Worm (Caenorhabditis elegans) whole organism, L1 larva: Measurements from ENCODE around the gene str-93.
A peak's percentile ranks its signal among the peaks of the same experiment; 100 is the strongest.

Experiments
- C04F5.9 ChIP-seq: sonication (generic microtip); optimal IDR thresholded peaks from 2 replicates; lab custom pipeline; 2016; ENCODE audit warnings: missing genetic modification characterization, missing compliant biosample characterization
- C16A3.4 ChIP-seq: fragments of 150-350 bp; optimal IDR thresholded peaks from 2 replicates; lab custom pipeline; 2014; ENCODE audit warnings: missing biosample characterization, missing genetic modification characterization
- Y116A8C.19 ChIP-seq: sonication (generic microtip); optimal IDR thresholded peaks from 2 replicates; lab custom pipeline; 2016; ENCODE audit warnings: missing compliant biosample characterization, missing genetic modification characterization, borderline replicate concordance
- aha-1 ChIP-seq: fragments of 150-350 bp; optimal IDR thresholded peaks from 2 replicates; lab custom pipeline; 2014; ENCODE audit warnings: missing biosample characterization, missing genetic modification characterization
- alr-1 ChIP-seq: fragments of 200-800 bp; sonication (Bioruptor generic); optimal IDR thresholded peaks from 2 replicates; lab custom pipeline; 2018; ENCODE audit warnings: borderline replicate concordance, mild to moderate bottlenecking, missing genetic modification characterization, missing compliant biosample characterization
- aly-2 ChIP-seq: fragments of 150-350 bp; optimal IDR thresholded peaks from 2 replicates; lab custom pipeline; 2014; ENCODE audit warnings: missing biosample characterization, missing genetic modification characterization
- ceh-82 ChIP-seq, 3 experiments: fragments of 150-350 bp in 1 of 3; sonication (generic microtip) in 2 of 3; optimal IDR thresholded peaks; 2 replicates each; lab custom pipeline; 2014 to 2017; ENCODE audit warnings: missing biosample characterization in 3 of 3, missing genetic modification characterization in 3 of 3
- dpl-1 ChIP-seq, 3 experiments: fragments of 150-350 bp in 2 of 3; sonication (generic microtip) in 1 of 3; optimal IDR thresholded peaks; 2 replicates each; lab custom pipeline; 2014 to 2017; ENCODE audit warnings: missing biosample characterization in 3 of 3, missing genetic modification characterization in 3 of 3, missing genetic modification reagents in 3 of 3
- efl-1 ChIP-seq, 4 experiments: fragments of 150-350 bp; optimal IDR thresholded peaks in 3 of 4; peaks in 1 of 4; 1 replicate in 1 of 4; 2 replicates in 3 of 4; lab custom pipeline; 2014; ENCODE audit warnings: missing biosample characterization in 2 of 4, missing genetic modification characterization in 2 of 4, missing genetic modification reagents in 2 of 4
- egl-13 ChIP-seq: sonication (generic microtip); optimal IDR thresholded peaks from 2 replicates; lab custom pipeline; 2016; ENCODE audit warnings: missing genotype, missing genetic modification reagents, missing genetic modification characterization, missing compliant biosample characterization
- egl-27 ChIP-seq, 2 experiments: fragments of 150-350 bp in 1 of 2; sonication (generic microtip); optimal IDR thresholded peaks; 3 replicates each; lab custom pipeline; 2017 to 2018; ENCODE audit warnings: missing biosample characterization in 2 of 2, missing genetic modification characterization in 2 of 2, missing genetic modification reagents in 2 of 2
- elt-2 ChIP-seq: sonication (generic microtip); optimal IDR thresholded peaks from 2 replicates; lab custom pipeline; 2016; ENCODE audit warnings: missing genetic modification characterization, mild to moderate bottlenecking, inconsistent platforms, missing compliant biosample characterization, missing genetic modification reagents
- ets-5 ChIP-seq: fragments of 200-800 bp; sonication (Bioruptor generic); IDR thresholded peaks from 2 replicates; pipeline ENCODE4 v1.3.6; 2022; ENCODE audit warnings: missing genetic modification characterization, missing compliant biosample characterization
- fos-1 ChIP-seq: fragments of 150-350 bp; optimal IDR thresholded peaks from 2 replicates; lab custom pipeline; 2014; ENCODE audit warnings: missing biosample characterization, missing genetic modification characterization
- grh-1 ChIP-seq: fragments of 200-800 bp; sonication (Bioruptor generic); IDR thresholded peaks from 2 replicates; pipeline ENCODE4 v1.3.6; 2022; ENCODE audit warnings: missing genetic modification reagents, missing genetic modification characterization, missing compliant biosample characterization
- hpl-2 ChIP-seq: fragments of 150-350 bp; optimal IDR thresholded peaks from 2 replicates; lab custom pipeline; 2014; ENCODE audit warnings: missing biosample characterization, missing genetic modification reagents, missing genetic modification characterization
- irx-1 ChIP-seq: sonication (generic microtip); optimal IDR thresholded peaks from 2 replicates; lab custom pipeline; 2016; ENCODE audit warnings: missing genetic modification characterization, missing compliant biosample characterization
- jun-1 ChIP-seq: fragments of 150-350 bp; optimal IDR thresholded peaks from 2 replicates; lab custom pipeline; 2014; ENCODE audit warnings: missing biosample characterization, missing genetic modification reagents, missing genetic modification characterization
- lin-13 ChIP-seq: fragments of 150-350 bp; optimal IDR thresholded peaks from 2 replicates; lab custom pipeline; 2014; ENCODE audit warnings: missing biosample characterization, missing genetic modification reagents, missing genetic modification characterization
- lin-35 ChIP-seq, 2 experiments: fragments of 150-350 bp; optimal IDR thresholded peaks; 2 replicates each; lab custom pipeline; 2014; ENCODE audit warnings: missing biosample characterization in 2 of 2, missing genetic modification characterization in 2 of 2, missing genetic modification reagents in 2 of 2
- lin-39 ChIP-seq: fragments of 150-350 bp; optimal IDR thresholded peaks from 2 replicates; lab custom pipeline; 2014; ENCODE audit warnings: missing biosample characterization, missing genetic modification reagents, missing genetic modification characterization
- lir-3 ChIP-seq: sonication (generic microtip); optimal IDR thresholded peaks from 2 replicates; lab custom pipeline; 2016; ENCODE audit warnings: mild to moderate bottlenecking, missing genetic modification characterization, moderate library complexity, missing compliant biosample characterization; ENCODE audit not compliant: poor library complexity
- lsy-2 ChIP-seq, 2 experiments: fragments of 150-350 bp; optimal IDR thresholded peaks; 2 replicates each; lab custom pipeline; 2014; ENCODE audit warnings: missing biosample characterization in 2 of 2, missing genetic modification characterization in 2 of 2
- nhr-19 ChIP-seq: fragments of 200-800 bp; sonication (Bioruptor generic); conservative IDR thresholded peaks from 2 replicates; pipeline ENCODE4 v1.3.6; 2022; ENCODE audit warnings: missing genetic modification characterization, missing compliant biosample characterization
- nhr-237 ChIP-seq: fragments of 150-350 bp; optimal IDR thresholded peaks from 2 replicates; lab custom pipeline; 2014; ENCODE audit warnings: missing biosample characterization, missing genetic modification characterization
- nhr-28 ChIP-seq: fragments of 150-350 bp; optimal IDR thresholded peaks from 2 replicates; lab custom pipeline; 2014; ENCODE audit warnings: missing biosample characterization, missing genetic modification characterization
- nhr-77 ChIP-seq: fragments of 150-350 bp; optimal IDR thresholded peaks from 2 replicates; lab custom pipeline; 2014; ENCODE audit warnings: missing biosample characterization, missing genetic modification characterization
- nhr-84 ChIP-seq: sonication (generic microtip); optimal IDR thresholded peaks from 2 replicates; lab custom pipeline; 2017; ENCODE audit warnings: missing biosample characterization, missing genetic modification characterization
- pag-3 ChIP-seq: sonication (generic microtip); optimal IDR thresholded peaks from 2 replicates; lab custom pipeline; 2017; ENCODE audit warnings: missing genetic modification characterization, mild to moderate bottlenecking, missing compliant biosample characterization, antibody characterized with exemption, borderline replicate concordance; ENCODE audit not compliant: insufficient read depth
- pqm-1 ChIP-seq: sonication (generic microtip); optimal IDR thresholded peaks from 3 replicates; lab custom pipeline; 2017; ENCODE audit warnings: missing biosample characterization, missing genetic modification characterization
- snpc-4 ChIP-seq: fragments of 150-350 bp; optimal IDR thresholded peaks from 2 replicates; lab custom pipeline; 2014; ENCODE audit warnings: missing biosample characterization, missing genetic modification characterization
- sptf-1 ChIP-seq: fragments of 150-350 bp; optimal IDR thresholded peaks from 2 replicates; lab custom pipeline; 2014; ENCODE audit warnings: missing biosample characterization, missing genetic modification characterization
- sup-37 ChIP-seq: fragments of 200-800 bp; sonication (Bioruptor generic); optimal IDR thresholded peaks from 2 replicates; lab custom pipeline; 2018; ENCODE audit warnings: mild to moderate bottlenecking, missing genetic modification characterization, missing compliant biosample characterization
- swsn-7 ChIP-seq: sonication (generic microtip); optimal IDR thresholded peaks from 2 replicates; lab custom pipeline; 2016; ENCODE audit warnings: missing genetic modification characterization, missing compliant biosample characterization
- xbp-1 ChIP-seq: sonication (generic microtip); optimal IDR thresholded peaks from 2 replicates; lab custom pipeline; 2016; ENCODE audit warnings: missing genetic modification characterization, missing compliant biosample characterization
- zag-1 ChIP-seq: fragments of 150-350 bp; optimal IDR thresholded peaks from 2 replicates; lab custom pipeline; 2014; ENCODE audit warnings: missing biosample characterization, missing genetic modification characterization
- ztf-4 ChIP-seq: fragments of 150-350 bp; optimal IDR thresholded peaks from 2 replicates; lab custom pipeline; 2014; ENCODE audit warnings: missing biosample characterization, missing genetic modification characterization

str-93 gene

DNA sequence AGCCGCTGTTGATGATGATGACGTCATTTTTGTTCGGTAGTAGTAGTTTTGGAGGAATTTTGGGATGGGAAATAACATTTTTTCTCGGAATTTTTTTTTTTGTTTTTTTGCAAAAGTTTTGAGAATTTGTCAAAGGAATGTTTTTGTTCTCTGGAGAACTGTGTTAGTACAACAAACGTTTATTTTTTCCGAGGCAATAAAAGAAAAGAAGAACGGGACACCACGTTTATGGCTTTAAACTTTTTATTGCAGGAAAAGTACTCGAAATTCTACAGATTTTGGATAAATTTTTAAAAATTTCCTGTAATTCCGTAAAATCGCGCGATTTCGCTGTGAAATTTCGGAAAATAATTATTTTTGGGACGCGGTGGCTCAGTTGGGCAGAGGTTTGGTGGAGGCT lies 17.7 kb upstream of the str-93 start, which contains the start of gene F59A1.13:
Gene F59A1.13, minus strand, starts transcription at position 101 of the 400 bp plus-strand sequence.
- no peak for TF ChIP-seq xbp-1 (tag; lab: Kevin White, UChicago)

DNA sequence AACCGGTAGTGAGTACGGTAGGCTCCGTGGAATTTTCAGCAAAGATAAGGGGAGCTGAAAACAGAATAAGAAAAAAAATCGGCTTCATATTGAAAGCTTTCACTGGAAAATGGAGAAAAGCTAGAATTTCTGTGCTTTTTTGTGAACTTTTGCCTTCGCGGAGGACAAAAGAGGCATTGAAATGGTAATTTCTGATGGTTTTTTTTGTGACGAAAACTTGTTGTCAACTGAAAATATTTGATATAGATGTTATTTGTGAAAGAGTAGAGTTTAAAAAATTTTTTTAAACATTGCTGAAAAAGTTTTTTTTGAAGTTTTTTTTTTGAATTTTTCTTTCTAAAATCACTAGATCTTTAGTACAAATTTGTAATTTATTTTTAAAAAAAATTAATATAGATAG lies 13.6 kb upstream of the str-93 start, which contains the start of gene F59A1.18:
Gene F59A1.18, minus strand, starts transcription at position 101 of the 400 bp plus-strand sequence.
- TF ChIP-seq C16A3.4 (tag; lab: Kevin White, UChicago) (no peak), C04F5.9 (no peak), nhr-77 (tag; lab: Kevin White, UChicago) (no peak), dpl-1 (GFP tag; optimal IDR thresholded peaks at IDR 0.05; lab: Kevin White, UChicago) (no peak), efl-1 (optimal IDR thresholded peaks at IDR 0.05; lab: Kevin White, UChicago) (no peak), efl-1 (GFP tag; optimal IDR thresholded peaks at IDR 0.05 in 1 of 2; lab: Kevin White, UChicago) (no peak), ets-5 (GFP tag; lab: Robert Waterston, UW) (no peak), pag-3 (tag; lab: Kevin White, UChicago) (no peak), lin-35 (GFP tag; optimal IDR thresholded peaks at IDR 0.05; lab: Kevin White, UChicago) (no peak), ceh-82 (tag; optimal IDR thresholded peaks at IDR 0.05; lab: Kevin White, UChicago) (no peak), lin-39 (tag; lab: Kevin White, UChicago) (no peak), egl-13 (no peak)
- TF ChIP-seq, all 84 proteins: peak for 0

DNA sequence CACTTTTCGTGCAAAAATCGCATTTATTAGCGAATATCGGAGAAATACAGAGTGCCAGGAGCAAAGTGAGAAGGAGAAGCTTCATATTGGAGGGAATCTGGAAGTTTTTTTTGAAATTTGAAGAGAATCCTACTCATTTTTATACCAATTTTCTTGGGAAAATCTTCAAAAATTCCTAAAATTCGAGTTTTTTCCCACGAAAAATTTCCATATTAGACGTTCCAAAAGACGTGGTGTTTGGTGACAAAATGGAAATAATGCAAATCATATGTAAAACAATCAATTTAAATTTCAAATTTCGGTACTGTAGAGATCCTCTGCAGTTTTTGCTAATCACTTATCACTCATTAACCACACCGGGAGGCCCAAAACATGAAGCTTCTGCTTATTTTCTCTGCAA lies 11.6 kb upstream of the str-93 start, which contains the start of the genes F59A1.16 and F59A1.6:
Gene F59A1.16, minus strand, starts transcription at position 101 of the 400 bp plus-strand sequence.
Gene F59A1.6, plus strand, starts transcription at position 285 of the 400 bp plus-strand sequence.
- no peak for TF ChIP-seq aly-2 (tag; lab: Kevin White, UChicago)
- no peak for TF ChIP-seq alr-1 (tag; lab: Kevin White, UChicago)
- no peak for TF ChIP-seq swsn-7 (tag; lab: Kevin White, UChicago)
- no peak for TF ChIP-seq nhr-19 (GFP tag; lab: Robert Waterston, UW)
- TF ChIP-seq fos-1 (tag; lab: Kevin White, UChicago) = no peak
- TF ChIP-seq sptf-1 = no peak
- no peak for TF ChIP-seq grh-1
- TF ChIP-seq snpc-4 (tag; lab: Kevin White, UChicago) = no peak
- no peak for TF ChIP-seq Y116A8C.19
- TF ChIP-seq irx-1 (tag; lab: Kevin White, UChicago) = no peak

DNA sequence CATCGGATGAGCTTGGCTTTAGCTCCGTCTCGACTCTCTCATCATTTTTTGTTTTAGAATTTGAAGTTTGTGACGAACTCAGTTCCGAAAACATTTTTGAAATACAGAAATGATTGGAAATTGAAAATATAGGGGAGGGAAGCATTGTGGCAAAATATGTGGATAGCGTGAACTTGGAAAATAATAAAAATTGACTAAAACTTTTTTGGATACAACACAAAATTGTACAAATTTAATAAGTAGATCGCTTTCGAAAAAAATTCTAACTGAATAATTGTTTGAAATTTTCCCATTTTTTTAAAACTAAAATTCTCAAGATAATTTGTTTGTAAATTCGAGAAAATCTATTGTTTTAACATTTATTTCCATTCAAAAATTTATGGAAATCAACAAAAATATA lies 10.5 kb upstream of the str-93 start, which contains the start of gene F59A1.15:
Gene F59A1.15, minus strand, starts transcription at position 101 of the 400 bp plus-strand sequence.
- TF ChIP-seq nhr-28 (tag; lab: Kevin White, UChicago) (no peak), xbp-1 (tag; lab: Kevin White, UChicago) (no peak), jun-1 (tag; lab: Kevin White, UChicago) (no peak), irx-1 (tag; lab: Kevin White, UChicago) (no peak), nhr-84 (tag; lab: Kevin White, UChicago) (no peak)

DNA sequence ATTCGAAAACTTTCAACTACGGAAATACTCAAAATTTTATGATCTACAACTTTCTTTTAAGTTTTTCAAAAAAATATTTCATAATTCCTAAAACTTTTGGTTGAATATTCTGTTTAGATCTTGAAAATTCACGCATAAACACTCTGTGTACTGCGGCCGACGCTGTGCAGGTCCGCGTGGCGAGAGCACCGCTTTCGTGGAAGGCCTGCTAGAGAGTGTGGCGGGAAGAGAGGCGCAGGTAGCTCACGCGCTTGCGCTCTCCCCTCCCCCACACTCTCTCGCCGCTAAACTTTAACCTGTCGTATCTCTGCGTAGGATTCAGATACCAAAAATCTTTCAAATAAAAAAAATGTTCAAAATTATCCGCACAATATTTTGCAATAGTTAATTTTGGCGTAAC lies 10.0 kb upstream of the str-93 start:
- TF ChIP-seq efl-1 (optimal IDR thresholded peaks at IDR 0.05; lab: Kevin White, UChicago) = no peak
- TF ChIP-seq efl-1 (GFP tag; optimal IDR thresholded peaks at IDR 0.05 in 1 of 2; lab: Kevin White, UChicago) = peak in 1 of 2 experiments; percentile 4
- no peak for TF ChIP-seq aha-1 (tag; lab: Kevin White, UChicago)

DNA sequence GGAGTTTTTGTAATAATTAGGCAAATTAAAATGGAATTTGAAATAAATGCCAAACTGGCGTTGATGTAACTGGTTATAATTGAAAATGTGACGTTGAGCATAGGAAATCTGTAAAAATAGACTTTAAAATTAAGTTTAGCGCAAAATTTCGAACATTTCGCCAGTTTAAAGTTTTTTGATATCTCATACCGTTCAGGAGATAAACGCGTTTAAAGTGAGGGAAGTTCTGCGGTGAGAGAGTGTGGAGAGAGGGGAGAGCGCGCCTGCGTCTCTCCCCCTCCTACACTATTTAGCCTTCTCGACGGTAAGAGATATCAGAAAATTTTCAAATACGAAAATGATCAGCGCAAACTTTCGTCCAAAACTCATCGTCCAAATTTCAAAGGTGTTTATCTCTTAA lies 3.3 kb upstream of the str-93 start, which contains the start of gene str-92:
Gene str-92, minus strand, starts transcription at position 101 of the 400 bp plus-strand sequence.
- TF ChIP-seq egl-13 = no peak
- no peak for TF ChIP-seq lin-13 (GFP tag; lab: Kevin White, UChicago)
- no peak for TF ChIP-seq lir-3
- TF ChIP-seq egl-27 (tag; optimal IDR thresholded peaks at IDR 0.05; lab: Kevin White, UChicago) = no peak
- no peak for TF ChIP-seq Y116A8C.19
- no peak for TF ChIP-seq nhr-77 (tag; lab: Kevin White, UChicago)
- no peak for TF ChIP-seq elt-2
- TF ChIP-seq ceh-82 (tag; optimal IDR thresholded peaks at IDR 0.05; lab: Kevin White, UChicago) = no peak
- TF ChIP-seq sup-37 (GFP tag; lab: Kevin White, UChicago) = no peak
- TF ChIP-seq nhr-237 (tag; lab: Kevin White, UChicago) = no peak
- no peak for TF ChIP-seq fos-1 (tag; lab: Kevin White, UChicago)
- no peak for TF ChIP-seq hpl-2 (GFP tag; lab: Kevin White, UChicago)
- no peak for TF ChIP-seq ztf-4
- TF ChIP-seq lsy-2 (tag; optimal IDR thresholded peaks at IDR 0.05; lab: Kevin White, UChicago) = no peak
- TF ChIP-seq nhr-19 (GFP tag; lab: Robert Waterston, UW) = no peak
- no peak for TF ChIP-seq zag-1
- no peak for TF ChIP-seq pqm-1
- TF ChIP-seq, all 84 proteins: peak for 0
